Worm (Caenorhabditis elegans) whole organism, mixed stage, embryonic: ENCODE data around the gene gldi-1.

Experiments used
- M03D4.4 ChIP-seq: sonication (generic microtip); optimal IDR thresholded peaks from 2 replicates; lab custom pipeline; 2017; ENCODE audit warnings: mild to moderate bottlenecking, missing genetic modification characterization, missing compliant biosample characterization
- bed-3 ChIP-seq: fragments of 200-800 bp; sonication (Bioruptor generic); optimal IDR thresholded peaks from 3 replicates; lab custom pipeline; 2018; ENCODE audit warnings: mild to moderate bottlenecking, missing genetic modification characterization, moderate library complexity, missing compliant biosample characterization
- blmp-1 ChIP-seq: fragments of 150-350 bp; optimal IDR thresholded peaks from 2 replicates; lab custom pipeline; 2014; ENCODE audit warnings: missing biosample characterization, missing genetic modification characterization
- ceh-39 ChIP-seq: fragments of 150-350 bp; optimal IDR thresholded peaks from 2 replicates; lab custom pipeline; 2014; ENCODE audit warnings: missing biosample characterization, missing genetic modification characterization
- ceh-43 ChIP-seq: fragments of 200-800 bp; sonication (Bioruptor generic); optimal IDR thresholded peaks from 2 replicates; lab custom pipeline; 2018; ENCODE audit warnings: mild to moderate bottlenecking, missing genetic modification characterization, moderate library complexity, missing compliant biosample characterization
- ceh-83 ChIP-seq: fragments of 200-800 bp; sonication (Bioruptor generic); optimal IDR thresholded peaks from 2 replicates; lab custom pipeline; 2018; ENCODE audit warnings: mild to moderate bottlenecking, missing genetic modification characterization, missing compliant biosample characterization
- ces-1 ChIP-seq: fragments of 150-350 bp; optimal IDR thresholded peaks from 2 replicates; lab custom pipeline; 2014; ENCODE audit warnings: missing biosample characterization, missing genetic modification reagents, missing genetic modification characterization
- cnd-1 ChIP-seq: fragments of 200-800 bp; sonication (Bioruptor generic); optimal IDR thresholded peaks from 2 replicates; lab custom pipeline; 2018; ENCODE audit warnings: mild to moderate bottlenecking, missing genetic modification characterization, missing compliant biosample characterization
- drap-1 ChIP-seq: fragments of 200-800 bp; sonication (Bioruptor generic); optimal IDR thresholded peaks from 3 replicates; lab custom pipeline; 2018; ENCODE audit warnings: mild to moderate bottlenecking, missing genetic modification characterization, missing compliant biosample characterization
- elt-1 ChIP-seq: sonication (generic microtip); optimal IDR thresholded peaks from 2 replicates; lab custom pipeline; 2017; ENCODE audit warnings: missing genetic modification characterization, mild to moderate bottlenecking, missing compliant biosample characterization, antibody characterized with exemption, moderate library complexity, borderline replicate concordance; ENCODE audit not compliant: insufficient read depth
- elt-3 ChIP-seq: fragments of 150-350 bp; optimal IDR thresholded peaks from 2 replicates; lab custom pipeline; 2014; ENCODE audit warnings: missing biosample characterization, missing genetic modification characterization
- flh-1 ChIP-seq: fragments of 200-800 bp; sonication (Bioruptor generic); optimal IDR thresholded peaks from 2 replicates; lab custom pipeline; 2018; ENCODE audit warnings: mild to moderate bottlenecking, missing genetic modification characterization, moderate library complexity, missing compliant biosample characterization
- ham-2 ChIP-seq: fragments of 200-800 bp; sonication (Bioruptor generic); optimal IDR thresholded peaks from 2 replicates; lab custom pipeline; 2018; ENCODE audit warnings: mild to moderate bottlenecking, missing genetic modification characterization, missing compliant biosample characterization
- lin-13 ChIP-seq: fragments of 150-350 bp; optimal IDR thresholded peaks from 2 replicates; lab custom pipeline; 2014; ENCODE audit warnings: missing biosample characterization, missing genetic modification characterization
- lsy-2 ChIP-seq: fragments of 150-350 bp; optimal IDR thresholded peaks from 2 replicates; lab custom pipeline; 2014; ENCODE audit warnings: missing biosample characterization, missing genetic modification characterization
- mab-5 ChIP-seq: fragments of 150-350 bp; optimal IDR thresholded peaks from 2 replicates; lab custom pipeline; 2014; ENCODE audit warnings: missing biosample characterization, missing genetic modification characterization
- mep-1 ChIP-seq: fragments of 150-350 bp; optimal IDR thresholded peaks from 2 replicates; lab custom pipeline; 2017; ENCODE audit warnings: missing biosample characterization, missing genetic modification reagents, missing genetic modification characterization, inconsistent platforms
- mls-2 ChIP-seq: sonication (generic microtip); optimal IDR thresholded peaks from 2 replicates; lab custom pipeline; 2016; ENCODE audit warnings: mild to moderate bottlenecking, missing genetic modification characterization, moderate library complexity, missing compliant biosample characterization
- nhr-12 ChIP-seq: fragments of 150-350 bp; optimal IDR thresholded peaks from 2 replicates; lab custom pipeline; 2014; ENCODE audit warnings: missing biosample characterization, missing genetic modification characterization
- nhr-2 ChIP-seq: fragments of 150-350 bp; optimal IDR thresholded peaks from 2 replicates; lab custom pipeline; 2014; ENCODE audit warnings: missing biosample characterization, missing genetic modification characterization
- nhr-237 ChIP-seq: fragments of 150-350 bp; optimal IDR thresholded peaks from 2 replicates; lab custom pipeline; 2014; ENCODE audit warnings: missing biosample characterization, missing genetic modification characterization
- nhr-28 ChIP-seq: fragments of 150-350 bp; optimal IDR thresholded peaks from 2 replicates; lab custom pipeline; 2014; ENCODE audit warnings: missing biosample characterization, missing genetic modification characterization
- pha-4 ChIP-seq: fragments of 150-350 bp; optimal IDR thresholded peaks from 2 replicates; lab custom pipeline; 2018; ENCODE audit warnings: missing biosample characterization, missing genetic modification reagents, missing genetic modification characterization
- sem-2 ChIP-seq: fragments of 200-800 bp; sonication (Bioruptor generic); optimal IDR thresholded peaks from 2 replicates; lab custom pipeline; 2018; ENCODE audit warnings: mild to moderate bottlenecking, missing genetic modification characterization, missing compliant biosample characterization
- snpc-4 ChIP-seq: fragments of 150-350 bp; optimal IDR thresholded peaks from 2 replicates; lab custom pipeline; 2014; ENCODE audit warnings: missing biosample characterization, missing genetic modification characterization
- sptf-1 ChIP-seq: sonication (generic microtip); optimal IDR thresholded peaks from 2 replicates; lab custom pipeline; 2017; ENCODE audit warnings: mild to moderate bottlenecking, missing genetic modification characterization, moderate library complexity, missing compliant biosample characterization
- unc-39 ChIP-seq: fragments of 150-350 bp; optimal IDR thresholded peaks from 2 replicates; lab custom pipeline; 2014; ENCODE audit warnings: missing biosample characterization, missing genetic modification characterization
- unc-62 ChIP-seq: fragments of 150-350 bp; optimal IDR thresholded peaks from 2 replicates; lab custom pipeline; 2014; ENCODE audit warnings: missing biosample characterization, missing genetic modification reagents, missing genetic modification characterization
- zip-8 ChIP-seq: fragments of 150-350 bp; optimal IDR thresholded peaks from 2 replicates; lab custom pipeline; 2014; ENCODE audit warnings: missing biosample characterization, missing genetic modification characterization
- ztf-11 ChIP-seq: fragments of 150-350 bp; optimal IDR thresholded peaks from 2 replicates; lab custom pipeline; 2014; ENCODE audit warnings: missing biosample characterization, missing genetic modification characterization

gldi-1 gene

DNA sequence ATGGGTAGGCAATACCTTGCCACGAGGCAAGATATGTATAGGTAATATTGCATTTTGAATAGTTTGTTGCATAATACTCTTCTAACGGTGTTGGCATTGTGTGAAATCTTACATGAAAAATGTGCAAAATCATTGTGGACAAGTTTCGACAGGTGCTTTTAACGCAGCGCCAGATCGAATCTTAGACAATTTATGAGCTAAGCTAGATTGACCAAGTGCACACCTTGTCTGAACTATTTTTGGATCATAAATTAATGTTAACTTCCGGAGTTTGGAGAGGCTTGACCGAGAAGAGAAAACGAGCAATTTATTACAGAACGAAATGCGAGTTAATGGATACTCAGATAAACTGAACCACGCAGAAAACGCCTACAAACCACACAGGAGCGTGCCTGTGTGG is 25.1 kb upstream of the gldi-1 start, which contains the start of gene srh-105:
Gene srh-105 (minus strand): TSS at position 101 of the 400 bp plus-strand sequence.
- TF ChIP-seq ceh-83 (no peak), lin-13 (tag; lab: Kevin White, UChicago) (no peak)

- TF ChIP-seq nhr-2 (tag; lab: Kevin White, UChicago) (no peak), elt-3 (tag; lab: Kevin White, UChicago) (no peak), zip-8 (tag; lab: Kevin White, UChicago) (no peak), pha-4 (tag; lab: Kevin White, UChicago) (no peak), nhr-28 (tag; lab: Kevin White, UChicago) (no peak), mls-2 (tag; lab: Kevin White, UChicago) (no peak), blmp-1 (tag; lab: Kevin White, UChicago) (no peak), bed-3 (no peak)
Measured at ce11 chrII:508603-509002, 24.4 kb upstream of the gldi-1 start.

ce11 chrII:506069-506468 is 21.9 kb upstream of the gldi-1 start:
- TF ChIP-seq cnd-1 (tag; lab: Kevin White, UChicago) (peak; percentile 39), mep-1 (tag; lab: Kevin White, UChicago) (peak; percentile 46), bed-3 (no peak), zip-8 (tag; lab: Kevin White, UChicago) (peak; percentile 8), M03D4.4 (tag; lab: Kevin White, UChicago) (no peak), ceh-43 (GFP tag; lab: Kevin White, UChicago) (peak; percentile 30), ces-1 (GFP tag; lab: Kevin White, UChicago) (peak; percentile 45), lsy-2 (peak; percentile 19), snpc-4 (tag; lab: Kevin White, UChicago) (no peak), sptf-1 (tag; lab: Kevin White, UChicago) (peak; percentile 20), lin-13 (tag; lab: Kevin White, UChicago) (peak; percentile 31), pha-4 (tag; lab: Kevin White, UChicago) (peak; percentile 11)

DNA sequence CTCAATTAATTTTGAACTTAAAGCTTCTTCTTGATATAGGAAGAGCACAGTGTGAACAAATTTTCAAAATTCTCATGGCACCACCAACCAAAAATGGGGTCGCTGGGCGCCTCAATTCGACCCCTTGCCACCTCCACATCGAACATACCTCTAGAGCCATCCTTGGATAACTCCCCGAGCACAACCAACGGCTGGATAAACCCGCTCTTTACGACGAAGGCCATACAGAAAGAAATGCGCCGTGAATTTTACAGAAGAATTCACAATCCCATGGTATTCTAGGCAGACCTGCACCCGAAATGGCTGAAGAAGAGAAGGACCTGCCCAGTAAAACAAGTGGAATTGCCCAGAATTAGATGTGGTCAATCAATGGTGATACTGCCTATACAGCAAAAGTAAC is 18.5 kb upstream of the gldi-1 start:
- TF ChIP-seq elt-1 (tag; lab: Kevin White, UChicago) (no peak), nhr-12 (no peak), ham-2 (GFP tag; lab: Kevin White, UChicago) (no peak), unc-62 (GFP tag; lab: Kevin White, UChicago) (no peak), ceh-83 (no peak), bed-3 (no peak), sem-2 (no peak), snpc-4 (tag; lab: Kevin White, UChicago) (no peak), cnd-1 (tag; lab: Kevin White, UChicago) (no peak), drap-1 (GFP tag; lab: Kevin White, UChicago) (no peak), M03D4.4 (tag; lab: Kevin White, UChicago) (no peak), pha-4 (tag; lab: Kevin White, UChicago) (no peak), flh-1 (GFP tag; lab: Kevin White, UChicago) (no peak), ceh-43 (GFP tag; lab: Kevin White, UChicago) (no peak), nhr-237 (tag; lab: Kevin White, UChicago) (no peak), ceh-39 (tag; lab: Kevin White, UChicago) (no peak)

ce11 chrII:495124-495523 is 10.9 kb upstream of the gldi-1 start, which contains the start of gene sms-5:
sms-5 (plus strand) TSS chrII:495424.
- no peak for TF ChIP-seq blmp-1 (tag; lab: Kevin White, UChicago)
- no peak for TF ChIP-seq lsy-2
- TF ChIP-seq sptf-1 (tag; lab: Kevin White, UChicago) = no peak
- no peak for TF ChIP-seq mab-5
- TF ChIP-seq ces-1 (GFP tag; lab: Kevin White, UChicago) = no peak
- no peak for TF ChIP-seq cnd-1 (tag; lab: Kevin White, UChicago)
- no peak for TF ChIP-seq nhr-28 (tag; lab: Kevin White, UChicago)
- no peak for TF ChIP-seq ztf-11 (tag; lab: Kevin White, UChicago)
- TF ChIP-seq ceh-43 (GFP tag; lab: Kevin White, UChicago) = no peak
- TF ChIP-seq unc-39 (tag; lab: Kevin White, UChicago) = no peak
